Worm (Caenorhabditis elegans): ENCODE data around the gene gpa-17.

The gpa-17 gene

DNA sequence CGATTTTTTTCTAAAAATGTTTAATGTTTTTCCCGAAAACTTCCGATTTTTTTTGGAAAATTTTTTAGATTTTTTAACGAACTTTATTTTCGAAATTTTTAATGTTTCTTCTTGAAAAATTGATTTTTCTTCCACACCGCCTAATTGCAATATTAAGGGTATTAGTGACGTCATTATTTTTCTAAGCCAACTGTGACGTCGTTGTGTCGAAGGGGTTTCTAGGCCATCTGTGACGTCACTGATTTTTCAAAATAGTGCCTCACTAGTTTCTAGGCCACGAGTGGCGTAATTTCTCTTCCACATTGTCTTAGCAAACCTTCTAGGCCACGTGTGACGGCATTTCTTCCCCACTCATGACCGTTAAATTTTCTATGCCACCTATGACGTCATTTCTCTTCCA lies 34.4 kb upstream of the gpa-17 start:
- TF ChIP-seq D1046.2 (GFP tag; IDR thresholded peaks at IDR 0.05): no peak
- TF ChIP-seq unc-62 (GFP tag; optimal IDR thresholded peaks at IDR 0.05 in 1 of 2): peak in 1 of 2 experiments; percentile 76
- no peak for TF ChIP-seq unc-62 (tag; optimal IDR thresholded peaks at IDR 0.05)
- TF ChIP-seq snpc-1.2 (GFP tag; IDR thresholded peaks at IDR 0.05): no peak
- TF ChIP-seq F10B5.3 (tag; optimal IDR thresholded peaks at IDR 0.05): no peak

DNA sequence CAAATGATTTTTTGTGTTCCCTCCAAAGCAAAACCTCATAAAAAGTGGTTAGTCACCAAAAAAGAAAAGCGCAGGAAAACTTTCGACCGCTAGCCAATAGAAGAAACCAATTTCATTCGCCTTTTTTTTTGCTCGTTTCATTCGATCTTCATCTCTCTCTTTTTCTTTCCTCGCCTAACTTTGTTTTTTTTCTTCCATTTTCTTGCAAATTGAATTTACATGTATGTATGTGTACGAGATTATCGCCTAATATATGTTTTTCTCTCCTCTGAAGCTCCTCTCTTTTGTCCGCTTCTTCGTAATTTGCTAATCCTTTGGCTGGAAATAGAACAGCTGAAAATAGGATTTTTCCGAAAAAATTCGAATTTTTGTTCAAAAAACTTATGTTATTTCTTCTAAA lies 34.0 kb upstream of the gpa-17 start:
- TF ChIP-seq ces-1 (GFP tag; optimal IDR thresholded peaks at IDR 0.05): peak; percentile 81
- TF ChIP-seq daf-16 (GFP tag; optimal IDR thresholded peaks at IDR 0.05): no peak
- TF ChIP-seq daf-16 (tag; optimal IDR thresholded peaks at IDR 0.05): no peak
- no peak for TF ChIP-seq cey-2 (tag; optimal IDR thresholded peaks at IDR 0.05; ENCODE audit: borderline replicate concordance, insufficient read depth)
- TF ChIP-seq Y105C5A.15 (GFP tag; IDR thresholded peaks at IDR 0.05): no peak
- peak; percentile 1 for TF ChIP-seq rbr-2 (tag; optimal IDR thresholded peaks at IDR 0.05)
- peak in 1 of 2 experiments; percentile 18 for TF ChIP-seq lsy-2 (tag; optimal IDR thresholded peaks at IDR 0.05)

DNA sequence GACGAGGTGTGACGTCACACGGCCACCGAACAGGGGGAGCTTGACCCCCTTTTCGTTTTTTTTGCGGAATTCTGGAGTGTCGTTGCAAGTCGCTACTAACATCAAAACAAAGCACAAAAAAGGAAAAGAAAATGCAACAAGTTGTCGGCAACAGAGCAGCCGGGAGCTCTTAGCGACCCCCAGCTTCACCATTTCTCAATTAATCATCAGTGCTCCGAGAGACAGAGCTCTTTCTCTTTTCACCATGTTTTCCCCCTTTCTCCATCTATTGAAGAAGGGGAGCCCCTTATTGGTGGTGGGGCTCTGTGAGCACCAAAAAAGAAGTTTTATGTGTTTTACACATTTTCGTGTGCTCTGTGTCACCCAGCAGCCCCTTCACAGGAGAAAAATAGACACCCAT lies 32.8 kb upstream of the gpa-17 start:
- TF ChIP-seq ceh-62 (tag; optimal IDR thresholded peaks at IDR 0.05) (no peak), mxl-3 (GFP tag; optimal IDR thresholded peaks at IDR 0.05) (no peak), aha-1 (tag) (no peak), duxl-1 (tag; optimal IDR thresholded peaks at IDR 0.05; ENCODE audit: poor library complexity) (no peak), zip-2 (tag; optimal IDR thresholded peaks at IDR 0.05) (no peak), ztf-7 (tag; optimal IDR thresholded peaks at IDR 0.05) (no peak), spr-3 (GFP tag; optimal IDR thresholded peaks at IDR 0.05) (no peak), tag-97 (GFP tag; IDR thresholded peaks at IDR 0.05) (no peak), skn-1 (tag; optimal IDR thresholded peaks at IDR 0.05) (no peak), daf-8 (GFP tag; IDR thresholded peaks at IDR 0.05) (no peak), ces-1 (GFP tag; optimal IDR thresholded peaks at IDR 0.05) (no peak), D1046.2 (GFP tag; IDR thresholded peaks at IDR 0.05) (no peak), ztf-11 (tag; optimal IDR thresholded peaks at IDR 0.05) (no peak), lin-1 (GFP tag; IDR thresholded peaks at IDR 0.05) (no peak), zfp-2 (tag; optimal IDR thresholded peaks at IDR 0.05) (no peak), arid-1 (GFP tag; conservative IDR thresholded peaks at IDR 0.05) (no peak), hlh-11 (tag; optimal IDR thresholded peaks at IDR 0.05) (no peak), ama-1 (optimal IDR thresholded peaks at IDR 0.05) (no peak)

DNA sequence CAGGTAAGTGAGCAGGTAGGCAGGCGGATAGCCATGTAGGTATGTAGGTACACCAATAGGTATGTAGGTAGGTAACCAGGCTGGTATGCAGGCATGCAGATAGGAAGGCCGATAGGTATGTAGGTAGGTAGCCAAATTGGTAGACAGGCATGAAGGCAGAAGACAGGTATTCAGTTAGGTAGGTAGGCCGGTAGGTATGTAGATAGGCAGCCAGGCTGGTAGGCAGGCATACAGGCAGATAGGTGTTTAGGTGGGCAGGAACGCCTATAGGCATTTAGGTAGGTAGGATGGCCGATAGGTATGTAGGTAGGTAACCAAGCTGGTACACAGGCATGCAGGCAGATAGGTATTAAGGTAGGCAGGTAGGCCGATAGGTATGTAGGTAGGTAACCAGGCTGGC lies 25.6 kb upstream of the gpa-17 start:
- TF ChIP-seq T20F7.1 (GFP tag; optimal IDR thresholded peaks at IDR 0.05) (no peak), php-3 (GFP tag; IDR thresholded peaks at IDR 0.05) (no peak), nhr-237 (tag; optimal IDR thresholded peaks at IDR 0.05) (no peak), vab-7 (GFP tag; IDR thresholded peaks at IDR 0.05) (no peak), nhr-48 (tag; optimal IDR thresholded peaks at IDR 0.05) (no peak), F37D6.2 (tag; optimal IDR thresholded peaks at IDR 0.05) (no peak), zfp-2 (tag; optimal IDR thresholded peaks at IDR 0.05) (no peak), nhr-111 (GFP tag; optimal IDR thresholded peaks at IDR 0.05) (no peak)

DNA sequence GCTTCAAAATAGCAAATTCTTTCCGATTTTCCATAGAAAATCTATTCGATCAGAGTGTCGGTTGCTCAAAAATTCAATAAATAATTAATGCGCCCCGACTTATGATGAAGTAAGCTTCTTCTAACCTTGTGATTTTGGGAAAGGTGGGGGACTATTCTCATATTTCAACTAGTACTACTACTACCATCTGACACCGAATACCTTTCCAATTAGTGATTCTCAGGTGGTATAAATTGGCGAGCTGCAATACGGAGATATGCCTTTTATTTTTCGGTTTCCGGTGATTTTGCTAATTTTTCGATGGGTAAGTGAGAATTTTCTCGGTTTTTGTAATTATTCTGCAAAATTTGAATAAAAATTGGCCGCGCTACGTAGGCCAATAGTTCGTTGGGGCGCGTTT lies 24.9 kb upstream of the gpa-17 start, which contains the start of gene nhr-239:
Gene nhr-239 (plus strand): TSS at position 301 of the 400 bp plus-strand sequence.
- TF ChIP-seq ama-1 (optimal IDR thresholded peaks at IDR 0.05): no peak
- TF ChIP-seq hlh-30 (tag; optimal IDR thresholded peaks at IDR 0.05; ENCODE audit: insufficient read depth): no peak
- TF ChIP-seq nhr-76 (tag; optimal IDR thresholded peaks at IDR 0.05): no peak
- no peak for TF ChIP-seq ceh-44 (GFP tag; IDR thresholded peaks at IDR 0.05)
- no peak for TF ChIP-seq ztf-7 (tag; optimal IDR thresholded peaks at IDR 0.05)
- TF ChIP-seq mdl-1 (tag; optimal IDR thresholded peaks at IDR 0.05): no peak
- no peak for TF ChIP-seq dmd-9 (GFP tag; IDR thresholded peaks at IDR 0.05)
- no peak for TF ChIP-seq ceh-62 (tag; optimal IDR thresholded peaks at IDR 0.05)
- TF ChIP-seq F26F4.8 (GFP tag; conservative IDR thresholded peaks at IDR 0.05): no peak
- no peak for TF ChIP-seq ceh-32 (tag; optimal IDR thresholded peaks at IDR 0.05; ENCODE audit: poor library complexity)
- TF ChIP-seq nhr-41 (GFP tag; IDR thresholded peaks at IDR 0.05): no peak
- TF ChIP-seq zag-1 (tag; optimal IDR thresholded peaks at IDR 0.05): no peak
- TF ChIP-seq lin-39 (tag; optimal IDR thresholded peaks at IDR 0.05): no peak
- no peak for TF ChIP-seq php-3 (GFP tag; IDR thresholded peaks at IDR 0.05)
- TF ChIP-seq aly-2 (tag; optimal IDR thresholded peaks at IDR 0.05): no peak
- no peak for TF ChIP-seq gei-8 (GFP tag; optimal IDR thresholded peaks at IDR 0.05)
- no peak for TF ChIP-seq mep-1 (tag; optimal IDR thresholded peaks at IDR 0.05)
